Worm (Caenorhabditis elegans) whole organism, L2 larva: Measurements from ENCODE around the gene nhr-46.
A peak's percentile ranks its signal among the peaks of the same experiment; 100 is the strongest.

Experiments used
- F13H6.1 ChIP-seq: sonication (generic microtip); optimal IDR thresholded peaks from 2 replicates; lab custom pipeline; 2016; ENCODE audit warnings: missing genetic modification characterization, missing compliant biosample characterization
- R02D3.7 ChIP-seq: fragments of 150-350 bp; optimal IDR thresholded peaks from 2 replicates; lab custom pipeline; 2014; ENCODE audit warnings: missing biosample characterization, missing genetic modification characterization
- Y55F3AM.14 ChIP-seq: fragments of 200-800 bp; sonication (Bioruptor generic); optimal IDR thresholded peaks from 2 replicates; lab custom pipeline; 2018; ENCODE audit warnings: mild to moderate bottlenecking, missing genetic modification characterization, missing compliant biosample characterization
- ZK546.5 ChIP-seq: sonication (generic microtip); optimal IDR thresholded peaks from 2 replicates; lab custom pipeline; 2017; ENCODE audit warnings: missing biosample characterization, missing genetic modification characterization
- alr-1 ChIP-seq: fragments of 150-350 bp; optimal IDR thresholded peaks from 2 replicates; lab custom pipeline; 2014; ENCODE audit warnings: missing biosample characterization, missing genetic modification characterization
- aly-2 ChIP-seq: fragments of 150-350 bp; optimal IDR thresholded peaks from 2 replicates; lab custom pipeline; 2014; ENCODE audit warnings: missing biosample characterization, missing genetic modification characterization
- blmp-1 ChIP-seq: sonication (generic microtip); optimal IDR thresholded peaks from 2 replicates; lab custom pipeline; 2017; ENCODE audit warnings: missing genetic modification characterization, mild to moderate bottlenecking, missing compliant biosample characterization, antibody characterized with exemption, moderate library complexity; ENCODE audit not compliant: insufficient read depth
- ceh-16 ChIP-seq: fragments of 150-350 bp; optimal IDR thresholded peaks from 2 replicates; lab custom pipeline; 2014; ENCODE audit warnings: missing biosample characterization, missing genetic modification characterization
- ceh-82 ChIP-seq: fragments of 150-350 bp; optimal IDR thresholded peaks from 2 replicates; lab custom pipeline; 2014; ENCODE audit warnings: missing biosample characterization, missing genetic modification characterization
- dmd-4 ChIP-seq: sonication (generic microtip); optimal IDR thresholded peaks from 2 replicates; lab custom pipeline; 2017; ENCODE audit warnings: missing biosample characterization, missing genetic modification characterization
- egl-27 ChIP-seq: sonication (generic microtip); optimal IDR thresholded peaks from 3 replicates; lab custom pipeline; 2017; ENCODE audit warnings: missing biosample characterization, missing genetic modification reagents, missing genetic modification characterization
- elt-3 ChIP-seq: sonication (generic microtip); optimal IDR thresholded peaks from 2 replicates; lab custom pipeline; 2017; ENCODE audit warnings: missing biosample characterization, missing genetic modification characterization
- gmeb-1 ChIP-seq: fragments of 150-350 bp; optimal IDR thresholded peaks from 2 replicates; lab custom pipeline; 2014; ENCODE audit warnings: missing biosample characterization, missing genetic modification characterization
- lin-11 ChIP-seq: fragments of 150-350 bp; sonication (generic microtip); optimal IDR thresholded peaks from 2 replicates; lab custom pipeline; 2014; ENCODE audit warnings: missing biosample characterization, missing genetic modification characterization, inconsistent platforms, mixed read lengths
- lin-13 ChIP-seq: fragments of 150-350 bp; optimal IDR thresholded peaks from 2 replicates; lab custom pipeline; 2014; ENCODE audit warnings: missing biosample characterization, missing genetic modification reagents, missing genetic modification characterization
- lin-39 ChIP-seq: fragments of 150-350 bp; optimal IDR thresholded peaks from 2 replicates; lab custom pipeline; 2014; ENCODE audit warnings: missing biosample characterization, missing genetic modification reagents, missing genetic modification characterization
- lsy-2 ChIP-seq, 2 experiments: fragments of 150-350 bp in 1 of 2; sonication (generic microtip) in 1 of 2; optimal IDR thresholded peaks; 2 replicates each; lab custom pipeline; 2014 to 2017; ENCODE audit warnings: missing biosample characterization in 2 of 2, missing genetic modification characterization in 2 of 2
- mab-5 ChIP-seq: fragments of 150-350 bp; optimal IDR thresholded peaks from 2 replicates; lab custom pipeline; 2014; ENCODE audit warnings: missing biosample characterization, missing genetic modification characterization
- mbf-1 ChIP-seq: sonication (generic microtip); optimal IDR thresholded peaks from 2 replicates; lab custom pipeline; 2017; ENCODE audit warnings: missing biosample characterization, missing genetic modification characterization
- mdl-1 ChIP-seq, 2 experiments: fragments of 150-350 bp in 1 of 2; sonication (generic microtip) in 1 of 2; optimal IDR thresholded peaks; 2 replicates each; lab custom pipeline; 2017; ENCODE audit warnings: missing biosample characterization in 2 of 2, missing genetic modification characterization in 2 of 2
- nhr-11 ChIP-seq: fragments of 150-350 bp; optimal IDR thresholded peaks from 2 replicates; lab custom pipeline; 2014; ENCODE audit warnings: missing biosample characterization, missing genetic modification characterization
- nhr-129 ChIP-seq: fragments of 150-350 bp; optimal IDR thresholded peaks from 2 replicates; lab custom pipeline; 2014; ENCODE audit warnings: missing biosample characterization, missing genetic modification characterization
- nhr-23 ChIP-seq: fragments of 150-350 bp; optimal IDR thresholded peaks from 2 replicates; lab custom pipeline; 2014; ENCODE audit warnings: missing biosample characterization, missing genetic modification reagents, missing genetic modification characterization
- nhr-237 ChIP-seq: fragments of 150-350 bp; optimal IDR thresholded peaks from 2 replicates; lab custom pipeline; 2014; ENCODE audit warnings: missing biosample characterization, missing genetic modification characterization
- nhr-25 ChIP-seq: fragments of 150-350 bp; sonication (generic microtip); optimal IDR thresholded peaks from 3 replicates; lab custom pipeline; 2014; ENCODE audit warnings: missing biosample characterization, missing genetic modification characterization
- nhr-6 ChIP-seq: fragments of 150-350 bp; optimal IDR thresholded peaks from 2 replicates; lab custom pipeline; 2014; ENCODE audit warnings: missing biosample characterization, missing genetic modification characterization
- nhr-77 ChIP-seq: fragments of 150-350 bp; optimal IDR thresholded peaks from 2 replicates; lab custom pipeline; 2014; ENCODE audit warnings: missing biosample characterization, missing genetic modification characterization
- sem-4 ChIP-seq: fragments of 150-350 bp; optimal IDR thresholded peaks from 2 replicates; lab custom pipeline; 2014; ENCODE audit warnings: missing biosample characterization, missing genetic modification reagents, missing genetic modification characterization
- skn-1 ChIP-seq: sonication (generic microtip); optimal IDR thresholded peaks from 2 replicates; lab custom pipeline; 2017; ENCODE audit warnings: missing biosample characterization, missing genetic modification characterization
- sma-3 ChIP-seq: sonication (generic microtip); optimal IDR thresholded peaks from 2 replicates; lab custom pipeline; 2016; ENCODE audit warnings: missing genetic modification reagents, missing genetic modification characterization, missing compliant biosample characterization
- sma-9 ChIP-seq, 2 experiments: fragments of 150-350 bp in 1 of 2; sonication (generic microtip) in 1 of 2; optimal IDR thresholded peaks; 2 replicates each; lab custom pipeline; 2014 to 2016; ENCODE audit warnings: missing genetic modification characterization in 2 of 2, mild to moderate bottlenecking in 1 of 2, missing biosample characterization in 1 of 2, missing compliant biosample characterization in 1 of 2, missing genetic modification reagents in 1 of 2, moderate library complexity in 1 of 2
- unc-39 ChIP-seq: fragments of 150-350 bp; optimal IDR thresholded peaks from 2 replicates; lab custom pipeline; 2014; ENCODE audit warnings: missing biosample characterization, missing genetic modification characterization
- unc-55 ChIP-seq: fragments of 150-350 bp; sonication (generic microtip); optimal IDR thresholded peaks from 3 replicates; lab custom pipeline; 2014; ENCODE audit warnings: missing biosample characterization, missing genetic modification reagents, missing genetic modification characterization
- unc-62 ChIP-seq: fragments of 150-350 bp; optimal IDR thresholded peaks from 2 replicates; lab custom pipeline; 2014; ENCODE audit warnings: missing biosample characterization, missing genetic modification reagents, missing genetic modification characterization
- ztf-1 ChIP-seq: fragments of 200-800 bp; sonication (Bioruptor generic); conservative IDR thresholded peaks from 2 replicates; pipeline ENCODE4 v1.3.6; 2022; ENCODE audit warnings: missing genetic modification characterization, missing compliant biosample characterization

The nhr-46 gene

DNA sequence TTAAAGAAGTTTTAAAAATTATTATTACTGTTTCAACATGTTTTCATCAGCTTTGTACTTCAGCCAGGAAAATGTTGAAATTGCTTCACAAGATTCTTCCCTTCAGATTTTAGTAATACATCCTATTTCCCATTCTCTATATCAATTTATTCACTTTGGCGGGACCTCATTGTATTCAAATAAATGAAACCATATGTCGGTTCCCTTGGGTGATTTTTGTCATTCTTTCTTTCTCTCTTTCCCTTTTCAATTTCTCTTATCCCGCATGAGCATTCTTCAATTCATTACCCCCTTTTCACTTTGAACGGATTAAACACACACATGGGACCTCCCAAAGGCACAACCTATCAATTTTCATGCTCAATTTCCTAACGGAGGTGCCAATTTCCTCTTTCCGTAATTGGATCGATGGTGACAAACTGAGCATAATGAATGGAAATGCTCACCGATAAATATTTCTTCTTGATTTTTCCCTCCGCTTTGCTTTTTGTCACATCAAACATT, 45.9 kb upstream of the nhr-46 start:
- no peak for TF ChIP-seq nhr-77 (tag; lab: Kevin White, UChicago)
- peak; percentile 25 for TF ChIP-seq mab-5 (tag; lab: Kevin White, UChicago)
- TF ChIP-seq, all 48 proteins: peak for 1

DNA sequence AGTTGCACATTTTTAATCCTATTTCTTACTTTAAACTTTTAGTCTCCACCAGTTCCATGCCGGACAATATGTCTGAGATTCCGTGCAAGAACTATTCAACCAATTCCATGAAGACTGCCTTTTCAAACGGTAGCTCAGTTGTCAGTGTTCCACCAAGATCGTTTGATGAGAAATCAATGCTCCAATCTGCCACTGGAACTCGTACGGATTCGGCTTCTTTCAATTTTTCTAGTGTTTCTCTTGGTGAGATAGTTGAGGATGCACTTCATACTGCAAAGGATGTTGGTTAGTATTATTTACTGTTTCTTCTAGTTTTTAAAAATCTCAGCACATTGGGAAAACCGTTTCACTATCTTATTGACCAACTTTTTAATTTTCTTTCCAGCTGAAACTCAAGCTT, 41.9 kb upstream of the nhr-46 start:
- TF ChIP-seq lin-13 (GFP tag; lab: Kevin White, UChicago): no peak
- TF ChIP-seq R02D3.7 (tag; lab: Kevin White, UChicago): no peak
- TF ChIP-seq lin-39: no peak
- no peak for TF ChIP-seq ztf-1 (GFP tag; lab: Robert Waterston, UW)
- TF ChIP-seq nhr-25 (tag; lab: Kevin White, UChicago): no peak
- TF ChIP-seq nhr-23 (tag; lab: Kevin White, UChicago): no peak
- TF ChIP-seq blmp-1 (tag; lab: Kevin White, UChicago): no peak

DNA sequence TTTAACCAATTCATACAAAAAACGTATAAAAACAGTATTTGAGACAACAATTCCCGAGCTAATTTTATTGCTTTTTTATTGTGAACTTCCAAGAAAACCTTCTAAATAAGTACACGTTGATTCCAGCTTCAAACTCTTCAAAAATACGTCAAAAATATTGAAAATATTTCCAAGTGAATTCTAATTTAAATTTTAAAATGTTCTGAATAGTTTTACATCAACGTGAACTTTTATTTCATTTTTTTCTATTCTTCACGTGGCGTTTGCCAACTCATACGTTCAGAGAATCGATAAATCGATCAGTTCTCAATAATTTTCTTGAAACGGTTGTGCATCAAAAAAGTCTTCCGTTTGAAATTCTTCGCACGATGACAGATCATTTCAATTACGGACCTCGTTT, 39.5 kb upstream of the nhr-46 start, which contains the start of gene C31H1.1:
TSS of gene C31H1.1 (plus strand) at position 301 of the 400 bp plus-strand sequence.
- TF ChIP-seq F13H6.1 (tag; lab: Kevin White, UChicago) (no peak), mab-5 (tag; lab: Kevin White, UChicago) (no peak), ceh-82 (tag; lab: Kevin White, UChicago) (no peak), unc-39 (tag; lab: Kevin White, UChicago) (no peak), sma-9 (GFP tag; optimal IDR thresholded peaks at IDR 0.05; lab: Kevin White, UChicago) (no peak), sma-9 (tag; optimal IDR thresholded peaks at IDR 0.05; lab: Kevin White, UChicago) (no peak), unc-62 (no peak), elt-3 (no peak), aly-2 (tag; lab: Kevin White, UChicago) (no peak)

DNA sequence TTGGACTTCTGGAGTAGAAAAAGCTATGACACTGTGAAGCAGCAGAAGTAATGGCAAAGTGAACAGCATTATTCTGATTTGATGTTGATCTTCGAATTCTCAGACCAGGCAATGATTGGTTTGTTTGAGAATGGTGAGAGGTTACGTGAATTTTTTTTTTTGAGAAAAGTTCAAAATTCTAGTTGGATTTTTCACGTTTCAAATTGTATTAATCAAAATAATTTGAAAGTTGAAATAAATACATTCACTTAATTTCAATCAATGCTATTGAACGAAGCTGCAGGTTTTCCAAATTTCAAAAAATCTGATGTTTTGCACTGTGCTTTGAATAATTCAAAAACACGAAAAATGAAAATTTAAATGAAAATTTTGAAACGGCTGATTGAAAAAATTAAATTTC, 39.0 kb upstream of the nhr-46 start, which contains the start of gene C31H1.5:
TSS of gene C31H1.5 (minus strand) at position 101 of the 400 bp plus-strand sequence.
- TF ChIP-seq nhr-237 (tag; lab: Kevin White, UChicago) (no peak), skn-1 (tag; lab: Kevin White, UChicago) (no peak), mdl-1 (tag; optimal IDR thresholded peaks at IDR 0.05; lab: Kevin White, UChicago) (no peak), lsy-2 (tag; optimal IDR thresholded peaks at IDR 0.05; lab: Kevin White, UChicago) (no peak), sma-9 (GFP tag; optimal IDR thresholded peaks at IDR 0.05; lab: Kevin White, UChicago) (no peak), sma-9 (tag; optimal IDR thresholded peaks at IDR 0.05; lab: Kevin White, UChicago) (no peak), nhr-77 (tag; lab: Kevin White, UChicago) (no peak), dmd-4 (tag; lab: Kevin White, UChicago) (no peak), unc-62 (no peak), ceh-16 (tag; lab: Kevin White, UChicago) (no peak), unc-55 (GFP tag; lab: Kevin White, UChicago) (no peak), ZK546.5 (tag; lab: Kevin White, UChicago) (no peak), sem-4 (tag; lab: Kevin White, UChicago) (no peak), nhr-11 (tag; lab: Kevin White, UChicago) (no peak), mbf-1 (tag; lab: Kevin White, UChicago) (no peak), egl-27 (tag; lab: Kevin White, UChicago) (no peak), lin-11 (tag; lab: Kevin White, UChicago) (no peak), lin-39 (no peak), alr-1 (no peak)

DNA sequence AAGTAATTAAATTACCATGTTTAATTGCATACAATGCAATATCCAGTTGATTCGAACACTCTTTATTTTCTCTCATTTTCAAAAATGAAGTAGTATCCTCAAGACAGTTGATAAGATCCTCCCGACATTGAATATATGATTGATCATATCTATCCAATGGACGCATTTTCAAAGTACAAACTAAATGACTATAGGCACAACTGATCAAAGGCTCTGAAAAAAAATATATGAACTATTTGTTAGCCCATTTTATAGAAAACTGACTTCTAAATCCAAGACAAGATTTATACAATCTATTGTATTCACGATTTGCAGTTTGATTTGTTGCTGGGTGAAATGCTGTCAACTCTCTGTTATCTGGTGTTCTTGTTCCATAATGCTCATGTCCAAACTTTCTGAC, 37.8 kb upstream of the nhr-46 start:
- no peak for TF ChIP-seq F13H6.1 (tag; lab: Kevin White, UChicago)
- no peak for TF ChIP-seq sma-3
- TF ChIP-seq dmd-4 (tag; lab: Kevin White, UChicago): no peak
- no peak for TF ChIP-seq nhr-6 (tag; lab: Kevin White, UChicago)
- no peak for TF ChIP-seq Y55F3AM.14
- TF ChIP-seq gmeb-1 (tag; lab: Kevin White, UChicago): no peak
- TF ChIP-seq nhr-129 (tag; lab: Kevin White, UChicago): no peak
- no peak for TF ChIP-seq unc-62
